Fruit fly (Drosophila melanogaster) S2 (cell line): Measurements from ENCODE around the gene CG15202.

Experiments
- CG8478 ChIP-seq: fragments of >200 bp; optimal IDR thresholded peaks from 2 replicates; lab custom pipeline; 2018
- CTCF ChIP-seq, 2 experiments: fragments of >200 bp; optimal IDR thresholded peaks; 2 replicates each; lab custom pipeline; 2018

CG15202 gene

dm6 chrX:11155808-11156589 is 13.7 kb downstream of the CG15202 start:
- no peak for TF ChIP-seq CTCF (optimal IDR thresholded peaks at IDR 0.05; lab: Kevin White, UChicago)
- no peak for TF ChIP-seq CG8478

dm6 chrX:11159710-11160446 is 17.5 kb downstream of the CG15202 start, which contains the start of gene CG32668:
CG32668 (minus strand) TSS chrX:11159760.
- TF ChIP-seq CG8478 (no peak), CTCF (optimal IDR thresholded peaks at IDR 0.05; lab: Kevin White, UChicago) (no peak)

- TF ChIP-seq CTCF (optimal IDR thresholded peaks at IDR 0.05; lab: Kevin White, UChicago) (no peak), CG8478 (no peak)
Measured at dm6 chrX:11168958-11169357, 26.6 kb downstream of the CG15202 start, which contains the start of gene Antdh. Antdh (minus strand) TSS chrX:11169058.

DNA sequence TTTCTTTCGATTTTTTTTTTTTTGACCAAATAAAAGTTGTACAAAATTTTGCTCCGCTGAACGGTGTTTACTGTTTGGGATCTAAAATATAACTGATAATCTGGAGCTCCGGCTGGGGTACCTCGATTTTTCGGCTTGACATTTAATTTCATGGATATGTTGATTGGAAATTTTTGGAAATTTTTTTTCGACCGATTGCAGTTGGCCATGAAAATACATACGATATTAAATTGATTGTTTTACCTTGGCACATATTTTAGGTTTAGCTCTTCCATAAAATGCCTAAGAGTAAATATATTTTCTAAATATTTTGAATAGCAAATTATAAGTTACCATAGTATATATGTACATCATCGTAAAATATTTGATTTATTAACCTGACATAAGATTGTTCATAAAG is 28.2 kb downstream of the CG15202 start, which contains the start of gene CG1394:
CG1394 (minus strand) TSS at position 101 of the 400 bp plus-strand sequence.
- no peak for TF ChIP-seq CG8478
- TF ChIP-seq CTCF (optimal IDR thresholded peaks at IDR 0.05; lab: Kevin White, UChicago) = no peak

DNA sequence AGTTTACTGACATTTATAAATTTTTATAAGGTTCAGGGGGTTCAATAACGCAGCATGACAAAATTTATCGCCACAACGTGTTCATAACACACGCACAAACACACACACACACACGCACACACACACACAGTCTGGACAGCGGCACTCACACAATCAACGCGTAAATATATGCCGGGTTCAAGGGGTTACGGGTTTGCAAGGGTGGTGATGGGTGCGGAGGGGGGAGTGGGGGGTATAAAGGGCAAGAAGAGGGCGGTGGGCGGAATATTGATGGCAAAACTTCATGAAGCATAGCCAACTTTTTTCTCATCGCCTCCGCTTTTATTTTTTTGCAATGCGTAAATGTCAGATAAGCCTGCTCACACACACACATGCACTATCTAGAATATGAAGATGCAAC is 33.7 kb downstream of the CG15202 start:
- no peak for TF ChIP-seq CG8478
- no peak for TF ChIP-seq CTCF (optimal IDR thresholded peaks at IDR 0.05; lab: Kevin White, UChicago)

DNA sequence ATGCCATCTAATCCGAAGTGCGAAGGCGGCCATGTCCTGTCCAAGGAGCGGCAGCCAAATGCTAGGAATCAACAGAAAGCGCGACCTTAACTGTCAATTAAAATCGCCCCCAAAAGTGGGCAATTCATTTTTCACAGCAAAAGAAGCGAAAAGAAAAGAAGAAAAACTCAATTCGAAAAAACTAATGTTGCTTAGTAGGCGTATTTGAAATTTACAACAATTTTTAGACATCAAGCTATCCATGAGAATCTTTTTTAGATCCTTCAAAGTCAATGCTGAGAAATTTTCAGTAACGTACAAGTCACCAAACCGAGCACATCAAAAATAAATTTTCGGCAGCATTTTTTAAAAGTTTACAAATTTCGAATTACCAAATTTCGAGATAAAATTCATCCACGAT is 40.3 kb downstream of the CG15202 start, which contains the start of gene CG15200:
CG15200 (plus strand) TSS at position 301 of the 400 bp plus-strand sequence.
- no peak for TF ChIP-seq CTCF (optimal IDR thresholded peaks at IDR 0.05; lab: Kevin White, UChicago)
- no peak for TF ChIP-seq CG8478
